Fruit fly (Drosophila melanogaster) whole organism, wandering third instar larva: ENCODE measurements around the gene Atg5.

Experiments used
- pan ChIP-seq: fragments of >200 bp; optimal IDR thresholded peaks from 2 replicates; lab custom pipeline; 2017
- psq ChIP-seq: fragments of 200-800 bp; sonication (Bioruptor generic); optimal IDR thresholded peaks from 3 replicates; lab custom pipeline; 2017; ENCODE audit warnings: missing biosample characterization, mild to moderate bottlenecking, missing genetic modification characterization, moderate library complexity

DNA sequence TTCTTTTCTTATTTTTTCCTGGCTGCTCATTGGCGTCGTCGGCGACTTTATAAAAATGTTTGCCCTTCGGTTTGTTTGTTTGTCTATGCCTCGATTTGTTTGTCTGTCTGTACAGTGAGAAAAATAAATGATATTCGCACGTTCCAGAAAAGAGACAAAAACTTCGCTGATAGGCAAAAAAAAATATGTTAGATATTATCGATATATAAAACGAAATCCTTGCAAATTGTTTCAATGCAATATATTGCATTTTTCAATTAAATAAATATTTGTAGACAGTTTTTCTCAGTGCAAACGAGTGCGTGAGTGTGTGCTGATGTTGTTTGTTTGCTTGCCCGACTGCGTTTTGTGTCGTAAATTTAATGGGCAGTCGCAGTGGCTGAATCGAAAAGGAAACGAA lies 46.5 kb downstream of the Atg5 start:
- TF ChIP-seq pan (lab: Kevin White, UChicago) (no peak), psq (GFP tag; lab: Kevin White, UChicago) (no peak)
